Worm (Caenorhabditis elegans): ENCODE measurements around the gene C25A8.1.

ce11 chrIV:7025835-7026234, 14.9 kb downstream of the C25A8.1 start:
- no peak for TF ChIP-seq ama-1 (optimal IDR thresholded peaks at IDR 0.05)
- TF ChIP-seq ZK546.5 (tag; optimal IDR thresholded peaks at IDR 0.05), result no peak
- TF ChIP-seq nhr-237 (tag; optimal IDR thresholded peaks at IDR 0.05), result no peak
- no peak for TF ChIP-seq elt-3 (tag; optimal IDR thresholded peaks at IDR 0.05)
- TF ChIP-seq nhr-11 (tag; optimal IDR thresholded peaks at IDR 0.05), result no peak
- TF ChIP-seq unc-39 (tag; optimal IDR thresholded peaks at IDR 0.05), result no peak
- no peak for TF ChIP-seq peb-1 (tag; optimal IDR thresholded peaks at IDR 0.05)
